Worm (Caenorhabditis elegans) whole organism, L3 larva: ENCODE measurements around the gene T12B5.15.

Experiments used
- R02D3.7 ChIP-seq: fragments of 150-350 bp; optimal IDR thresholded peaks from 2 replicates; lab custom pipeline; 2014; ENCODE audit warnings: missing biosample characterization, missing genetic modification characterization
- aly-2 ChIP-seq: fragments of 150-350 bp; optimal IDR thresholded peaks from 2 replicates; lab custom pipeline; 2014; ENCODE audit warnings: missing biosample characterization, missing genetic modification characterization
- ceh-16 ChIP-seq: sonication (generic microtip); optimal IDR thresholded peaks from 2 replicates; lab custom pipeline; 2017; ENCODE audit warnings: missing biosample characterization, missing genetic modification characterization
- ceh-28 ChIP-seq: fragments of 150-350 bp; optimal IDR thresholded peaks from 2 replicates; lab custom pipeline; 2014; ENCODE audit warnings: missing biosample characterization, missing genetic modification reagents, missing genetic modification characterization
- ceh-9 ChIP-seq: sonication (generic microtip); optimal IDR thresholded peaks from 2 replicates; lab custom pipeline; 2018; ENCODE audit warnings: missing biosample characterization, missing genetic modification characterization
- egl-27 ChIP-seq: sonication (generic microtip); optimal IDR thresholded peaks from 4 replicates; lab custom pipeline; 2017; ENCODE audit warnings: missing biosample characterization, missing genetic modification reagents, missing genetic modification characterization
- egl-5 ChIP-seq: fragments of 150-350 bp; optimal IDR thresholded peaks from 2 replicates; lab custom pipeline; 2017; ENCODE audit warnings: missing biosample characterization, missing genetic modification reagents, missing genetic modification characterization, inconsistent platforms
- elt-1 ChIP-seq: fragments of 150-350 bp; optimal IDR thresholded peaks from 2 replicates; lab custom pipeline; 2014; ENCODE audit warnings: missing biosample characterization, missing genetic modification characterization
- elt-2 ChIP-seq: sonication (generic microtip); optimal IDR thresholded peaks from 2 replicates; lab custom pipeline; 2016; ENCODE audit warnings: missing genetic modification reagents, mild to moderate bottlenecking, missing genetic modification characterization, missing compliant biosample characterization
- elt-3 ChIP-seq, 3 experiments: fragments of 150-350 bp in 1 of 3; sonication (generic microtip) in 2 of 3; optimal IDR thresholded peaks; 2 replicates in 2 of 3; 4 replicates in 1 of 3; lab custom pipeline; 2014 to 2017; ENCODE audit warnings: missing biosample characterization in 3 of 3, missing genetic modification characterization in 3 of 3
- eor-1 ChIP-seq, 2 experiments: fragments of 150-350 bp; optimal IDR thresholded peaks; 2 replicates each; lab custom pipeline; 2014 to 2018; ENCODE audit warnings: missing biosample characterization in 2 of 2, missing genetic modification characterization in 2 of 2
- fkh-10 ChIP-seq: sonication (generic microtip); optimal IDR thresholded peaks from 2 replicates; lab custom pipeline; 2017; ENCODE audit warnings: missing biosample characterization, missing genetic modification reagents, missing genetic modification characterization
- fos-1 ChIP-seq: fragments of 150-350 bp; optimal IDR thresholded peaks from 2 replicates; lab custom pipeline; 2014; ENCODE audit warnings: missing biosample characterization, missing genetic modification characterization
- hmg-11 ChIP-seq: sonication (generic microtip); optimal IDR thresholded peaks from 2 replicates; lab custom pipeline; 2016; ENCODE audit warnings: missing genetic modification characterization, missing compliant biosample characterization
- lin-39 ChIP-seq: fragments of 150-350 bp; optimal IDR thresholded peaks from 2 replicates; lab custom pipeline; 2018; ENCODE audit warnings: missing biosample characterization, missing genetic modification reagents, missing genetic modification characterization
- lsy-12 ChIP-seq: sonication (generic microtip); optimal IDR thresholded peaks from 2 replicates; lab custom pipeline; 2016; ENCODE audit warnings: mild to moderate bottlenecking, missing genetic modification characterization, missing compliant biosample characterization
- mdl-1 ChIP-seq: fragments of 150-350 bp; optimal IDR thresholded peaks from 2 replicates; lab custom pipeline; 2014; ENCODE audit warnings: missing biosample characterization, missing genetic modification characterization
- nfya-1 ChIP-seq: sonication (generic microtip); optimal IDR thresholded peaks from 2 replicates; lab custom pipeline; 2017; ENCODE audit warnings: missing genetic modification characterization, mild to moderate bottlenecking, missing compliant biosample characterization, antibody characterized with exemption, moderate library complexity; ENCODE audit not compliant: insufficient read depth
- nhr-11 ChIP-seq: fragments of 150-350 bp; optimal IDR thresholded peaks from 2 replicates; lab custom pipeline; 2014; ENCODE audit warnings: missing biosample characterization, missing genetic modification characterization
- nhr-12 ChIP-seq: fragments of 150-350 bp; optimal IDR thresholded peaks from 2 replicates; lab custom pipeline; 2014; ENCODE audit warnings: missing biosample characterization, missing genetic modification characterization
- nhr-23 ChIP-seq: fragments of 150-350 bp; optimal IDR thresholded peaks from 2 replicates; lab custom pipeline; 2014; ENCODE audit warnings: missing biosample characterization, missing genetic modification reagents, missing genetic modification characterization
- nhr-237 ChIP-seq: fragments of 150-350 bp; optimal IDR thresholded peaks from 2 replicates; lab custom pipeline; 2014; ENCODE audit warnings: missing biosample characterization, missing genetic modification characterization
- nhr-25 ChIP-seq: sonication (generic microtip); optimal IDR thresholded peaks from 2 replicates; lab custom pipeline; 2017; ENCODE audit warnings: missing biosample characterization, missing genetic modification characterization
- nhr-28 ChIP-seq: fragments of 150-350 bp; optimal IDR thresholded peaks from 2 replicates; lab custom pipeline; 2014; ENCODE audit warnings: missing biosample characterization, missing genetic modification characterization
- nhr-67 ChIP-seq: fragments of 150-350 bp; optimal IDR thresholded peaks from 2 replicates; lab custom pipeline; 2014; ENCODE audit warnings: missing biosample characterization, missing genetic modification characterization
- nhr-76 ChIP-seq: fragments of 150-350 bp; sonication (generic microtip); optimal IDR thresholded peaks from 5 replicates; lab custom pipeline; 2014; ENCODE audit warnings: missing biosample characterization, missing genetic modification characterization
- nhr-77 ChIP-seq: fragments of 150-350 bp; optimal IDR thresholded peaks from 2 replicates; lab custom pipeline; 2014; ENCODE audit warnings: missing biosample characterization, missing genetic modification characterization
- pha-4 ChIP-seq: fragments of 150-350 bp; optimal IDR thresholded peaks from 2 replicates; lab custom pipeline; 2014; ENCODE audit warnings: missing biosample characterization, missing genetic modification reagents, missing genetic modification characterization
- pqm-1 ChIP-seq: fragments of 150-350 bp; optimal IDR thresholded peaks from 2 replicates; lab custom pipeline; 2017; ENCODE audit warnings: missing biosample characterization, missing genetic modification characterization, inconsistent platforms
- sea-2 ChIP-seq: fragments of 150-350 bp; sonication (generic microtip); optimal IDR thresholded peaks from 4 replicates; lab custom pipeline; 2014; ENCODE audit warnings: missing biosample characterization, missing genetic modification reagents, missing genetic modification characterization
- skn-1 ChIP-seq: fragments of 150-350 bp; optimal IDR thresholded peaks from 2 replicates; lab custom pipeline; 2014; ENCODE audit warnings: missing biosample characterization, missing genetic modification characterization
- snpc-4 ChIP-seq: fragments of 150-350 bp; optimal IDR thresholded peaks from 2 replicates; lab custom pipeline; 2014; ENCODE audit warnings: missing biosample characterization, missing genetic modification characterization
- tbx-2 ChIP-seq: sonication (generic microtip); optimal IDR thresholded peaks from 2 replicates; lab custom pipeline; 2016; ENCODE audit warnings: mild to moderate bottlenecking, missing genetic modification characterization, missing compliant biosample characterization
- unc-39 ChIP-seq: sonication (generic microtip); optimal IDR thresholded peaks from 4 replicates; lab custom pipeline; 2017; ENCODE audit warnings: missing biosample characterization, missing genetic modification characterization
- zag-1 ChIP-seq: fragments of 150-350 bp; optimal IDR thresholded peaks from 2 replicates; lab custom pipeline; 2014; ENCODE audit warnings: missing biosample characterization, missing genetic modification characterization
- ztf-4 ChIP-seq: fragments of 150-350 bp; optimal IDR thresholded peaks from 2 replicates; lab custom pipeline; 2014; ENCODE audit warnings: missing biosample characterization, missing genetic modification characterization

Gene T12B5.15

ce11 chrIII:981960-982359 is 27.5 kb upstream of the T12B5.15 start:
- peak; percentile 45 for TF ChIP-seq elt-2
- TF ChIP-seq ceh-28 = peak; percentile 89
- TF ChIP-seq ceh-16 (tag; lab: Kevin White, UChicago) = no peak
- no peak for TF ChIP-seq pha-4 (tag; lab: Kevin White, UChicago)
- TF ChIP-seq nfya-1 (tag; lab: Kevin White, UChicago) = peak; percentile 77
- TF ChIP-seq nhr-25 (tag; lab: Kevin White, UChicago) = peak; percentile 1
- TF ChIP-seq lsy-12 = no peak
- TF ChIP-seq elt-1 = no peak
- TF ChIP-seq hmg-11 (tag; lab: Kevin White, UChicago) = peak; percentile 55
- peak; percentile 70 for TF ChIP-seq lin-39 (tag; lab: Kevin White, UChicago)

- no peak for TF ChIP-seq nhr-67 (tag; lab: Kevin White, UChicago)
- TF ChIP-seq nhr-23 = no peak
- TF ChIP-seq sea-2 (GFP tag; lab: Kevin White, UChicago) = no peak
- no peak for TF ChIP-seq nhr-76 (tag; lab: Kevin White, UChicago)
- TF ChIP-seq hmg-11 (tag; lab: Kevin White, UChicago) = no peak
- TF ChIP-seq nhr-77 = no peak
Observed at ce11 chrIII:978889-979288, 24.4 kb upstream of the T12B5.15 start.

- no peak for TF ChIP-seq ztf-4 (tag; lab: Kevin White, UChicago)
- TF ChIP-seq egl-27 (tag; lab: Kevin White, UChicago) = no peak
- TF ChIP-seq nhr-76 (tag; lab: Kevin White, UChicago) = no peak
- no peak for TF ChIP-seq hmg-11 (tag; lab: Kevin White, UChicago)
- TF ChIP-seq nhr-237 (tag; lab: Kevin White, UChicago) = no peak
- no peak for TF ChIP-seq aly-2 (tag; lab: Kevin White, UChicago)
- no peak for TF ChIP-seq nhr-28
- TF ChIP-seq tbx-2 (tag; lab: Kevin White, UChicago) = no peak
- no peak for TF ChIP-seq sea-2 (GFP tag; lab: Kevin White, UChicago)
- no peak for TF ChIP-seq R02D3.7 (tag; lab: Kevin White, UChicago)
- no peak for TF ChIP-seq fos-1 (tag; lab: Kevin White, UChicago)
- TF ChIP-seq zag-1 (tag; lab: Kevin White, UChicago) = no peak
- TF ChIP-seq elt-1 = no peak
- no peak for TF ChIP-seq nhr-11 (tag; lab: Kevin White, UChicago)
- TF ChIP-seq lsy-12 = no peak
- TF ChIP-seq nhr-77 = no peak
- no peak for TF ChIP-seq ceh-9 (tag; lab: Kevin White, UChicago)
- no peak for TF ChIP-seq ceh-28
Observed at ce11 chrIII:970928-971327, 16.5 kb upstream of the T12B5.15 start.

- TF ChIP-seq skn-1 (tag; lab: Kevin White, UChicago) = no peak
- no peak for TF ChIP-seq ceh-9 (tag; lab: Kevin White, UChicago)
- TF ChIP-seq fkh-10 (GFP tag; lab: Kevin White, UChicago) = no peak
- no peak for TF ChIP-seq snpc-4 (tag; lab: Kevin White, UChicago)
- TF ChIP-seq elt-2 = no peak
- TF ChIP-seq egl-5 (tag; lab: Kevin White, UChicago) = no peak
- TF ChIP-seq tbx-2 (tag; lab: Kevin White, UChicago) = no peak
- no peak for TF ChIP-seq aly-2 (tag; lab: Kevin White, UChicago)
- no peak for TF ChIP-seq nhr-67 (tag; lab: Kevin White, UChicago)
- TF ChIP-seq unc-39 (tag; lab: Kevin White, UChicago) = no peak
- no peak for TF ChIP-seq elt-3 (tag; optimal IDR thresholded peaks at IDR 0.05; lab: Kevin White, UChicago)
Observed at ce11 chrIII:966259-966658, 11.8 kb upstream of the T12B5.15 start.

ce11 chrIII:964637-965036 is 10.2 kb upstream of the T12B5.15 start:
- TF ChIP-seq nhr-237 (tag; lab: Kevin White, UChicago) (no peak), lin-39 (tag; lab: Kevin White, UChicago) (no peak), ztf-4 (tag; lab: Kevin White, UChicago) (no peak), pha-4 (tag; lab: Kevin White, UChicago) (no peak), nhr-12 (tag; lab: Kevin White, UChicago) (no peak), nhr-77 (no peak), zag-1 (tag; lab: Kevin White, UChicago) (no peak), nhr-76 (tag; lab: Kevin White, UChicago) (no peak), skn-1 (tag; lab: Kevin White, UChicago) (no peak), mdl-1 (tag; lab: Kevin White, UChicago) (no peak), eor-1 (tag; optimal IDR thresholded peaks at IDR 0.05; lab: Kevin White, UChicago) (no peak), nhr-67 (tag; lab: Kevin White, UChicago) (no peak), aly-2 (tag; lab: Kevin White, UChicago) (no peak), unc-39 (tag; lab: Kevin White, UChicago) (no peak), pqm-1 (tag; lab: Kevin White, UChicago) (no peak), elt-1 (no peak), R02D3.7 (tag; lab: Kevin White, UChicago) (no peak)
